Worm (Caenorhabditis elegans) whole organism, young adult: ENCODE results near the gene C32B5.13.

ENCODE experiments used
- F52B5.7 ChIP-seq: sonication (generic microtip); optimal IDR thresholded peaks from 2 replicates; lab custom pipeline; 2016; ENCODE audit warnings: mild to moderate bottlenecking, missing genetic modification characterization, missing compliant biosample characterization
- K12H6.12 ChIP-seq: fragments of 200-800 bp; sonication (Bioruptor generic); optimal IDR thresholded peaks from 2 replicates; lab custom pipeline; 2018; ENCODE audit warnings: mild to moderate bottlenecking, missing genetic modification characterization, missing compliant biosample characterization
- attf-5 ChIP-seq: fragments of 200-800 bp; sonication (Bioruptor generic); optimal IDR thresholded peaks from 2 replicates; lab custom pipeline; 2018; ENCODE audit warnings: mild to moderate bottlenecking, missing genetic modification characterization, missing compliant biosample characterization
- attf-6 ChIP-seq: fragments of 200-800 bp; sonication (Bioruptor generic); IDR thresholded peaks from 2 replicates; pipeline ENCODE4 v1.3.6; 2022; ENCODE audit warnings: missing genetic modification reagents, missing genetic modification characterization, missing compliant biosample characterization
- cebp-1 ChIP-seq, 2 experiments: fragments of 200-800 bp in 1 of 2; sonication (Bioruptor generic) in 1 of 2; sonication (generic microtip) in 1 of 2; IDR thresholded peaks in 1 of 2; optimal IDR thresholded peaks in 1 of 2; 2 replicates each; pipeline versions ENCODE4 v1.3.6 to Lab custom; 2017 to 2022; ENCODE audit warnings: missing compliant biosample characterization in 2 of 2, missing genetic modification characterization in 2 of 2, mild to moderate bottlenecking in 1 of 2, missing genetic modification reagents in 1 of 2, moderate library complexity in 1 of 2
- ceh-91 ChIP-seq: fragments of 200-800 bp; sonication (Bioruptor generic); IDR thresholded peaks from 2 replicates; pipeline ENCODE4 v1.3.6; 2022; ENCODE audit warnings: missing genetic modification reagents, missing genetic modification characterization, missing compliant biosample characterization
- nhr-120 ChIP-seq: fragments of 200-800 bp; sonication (Bioruptor generic); IDR thresholded peaks from 2 replicates; pipeline ENCODE4 v1.3.6; 2022; ENCODE audit warnings: missing genetic modification characterization, missing compliant biosample characterization
- ztf-28 ChIP-seq: fragments of 200-800 bp; sonication (Bioruptor generic); IDR thresholded peaks from 2 replicates; pipeline ENCODE4 v1.3.6; 2022; ENCODE audit warnings: missing genetic modification reagents, missing genetic modification characterization, missing compliant biosample characterization

DNA sequence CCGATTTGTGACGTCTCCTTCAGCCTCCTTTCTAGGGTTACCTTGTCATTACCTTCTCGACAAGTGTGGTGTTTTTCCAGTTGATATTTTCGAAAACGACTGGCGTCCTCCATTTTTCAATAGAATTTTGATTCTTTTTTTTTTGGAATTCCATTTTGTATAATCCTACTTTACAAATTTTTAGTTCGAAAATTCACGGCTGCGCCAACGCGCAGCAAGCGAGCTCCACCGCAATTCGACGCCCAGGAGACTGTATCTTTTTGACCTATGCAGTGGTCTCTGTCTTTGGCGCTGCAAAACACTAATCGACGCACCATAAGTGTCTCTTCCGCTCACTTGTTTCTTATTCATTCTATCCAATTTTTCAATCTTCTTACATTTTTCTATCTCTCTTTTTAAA lies 29.4 kb upstream of the C32B5.13 start, which contains the start of gene fbxc-42:
- TF ChIP-seq cebp-1 (GFP tag; IDR thresholded peaks at IDR 0.05; lab: Robert Waterston, UW) = no peak
- no peak for TF ChIP-seq cebp-1 (tag; optimal IDR thresholded peaks at IDR 0.05; lab: Kevin White, UChicago)
- TF ChIP-seq ceh-91 (GFP tag; lab: Robert Waterston, UW) = no peak
- no peak for TF ChIP-seq K12H6.12 (tag; lab: Kevin White, UChicago)
- no peak for TF ChIP-seq ztf-28 (GFP tag; lab: Robert Waterston, UW)
- TF ChIP-seq F52B5.7 (tag; lab: Kevin White, UChicago) = no peak
- TF ChIP-seq attf-5 (GFP tag; lab: Kevin White, UChicago) = no peak
- no peak for TF ChIP-seq nhr-120 (GFP tag; lab: Robert Waterston, UW)
- TF ChIP-seq attf-6 (GFP tag; lab: Robert Waterston, UW) = no peak
